Fruit fly (Drosophila melanogaster) whole organism, embryonic: ENCODE data around the gene RpS26.
A peak's percentile ranks its signal among the peaks of the same experiment; 100 is the strongest.

Experiments used
- C15 ChIP-seq: fragments of 200-800 bp; sonication (Bioruptor generic); IDR thresholded peaks from 3 replicates; pipeline ENCODE4 v1.3.6; 2022; ENCODE audit warnings: missing biosample characterization, missing genetic modification characterization
- CG12219 ChIP-seq: fragments of 200-800 bp; sonication (Bioruptor generic); optimal IDR thresholded peaks from 3 replicates; lab custom pipeline; 2018; ENCODE audit warnings: missing biosample characterization, mild to moderate bottlenecking, missing genetic modification characterization
- CG30403 ChIP-seq: fragments of 200-800 bp; sonication (Bioruptor generic); optimal IDR thresholded peaks from 3 replicates; lab custom pipeline; 2016; ENCODE audit warnings: missing biosample characterization, missing genetic modification characterization
- CG8478 ChIP-seq: fragments of >200 bp; optimal IDR thresholded peaks from 2 replicates; lab custom pipeline; 2018
- abd-A ChIP-seq: fragments of 200-800 bp; sonication (Bioruptor generic); optimal IDR thresholded peaks from 3 replicates; lab custom pipeline; 2019; ENCODE audit warnings: missing biosample characterization, mild to moderate bottlenecking, missing genetic modification characterization, moderate library complexity
- chif ChIP-seq, 2 experiments: fragments of 200-800 bp; sonication (Bioruptor generic); optimal IDR thresholded peaks; 3 replicates each; lab custom pipeline; 2016; ENCODE audit warnings: missing biosample characterization in 2 of 2, missing genetic modification characterization in 2 of 2
- eve ChIP-seq, 2 experiments: fragments of >200 bp; optimal IDR thresholded peaks; 2 replicates each; lab custom pipeline; 2017; ENCODE audit warnings: missing biosample characterization in 2 of 2, missing genetic modification characterization in 2 of 2
- gem ChIP-seq: fragments of 200-800 bp; sonication (Bioruptor generic); optimal IDR thresholded peaks from 2 replicates; lab custom pipeline; 2019; ENCODE audit warnings: missing biosample characterization, mild to moderate bottlenecking, missing genetic modification characterization, moderate library complexity
- hth ChIP-seq: fragments of >200 bp; optimal IDR thresholded peaks from 2 replicates; lab custom pipeline; 2017; ENCODE audit warnings: inconsistent platforms

- TF ChIP-seq abd-A (tag; lab: Kevin White, UChicago) = no peak
- TF ChIP-seq CG30403 = no peak
- no peak for TF ChIP-seq CG8478 (lab: Kevin White, UChicago)
- peak in 1 of 2 experiments; percentile 22 for TF ChIP-seq eve (GFP tag; optimal IDR thresholded peaks at IDR 0.05; lab: Kevin White, UChicago)
- TF ChIP-seq gem = no peak
- no peak for TF ChIP-seq C15
- TF ChIP-seq chif (GFP tag; optimal IDR thresholded peaks at IDR 0.05; lab: Kevin White, UChicago) = no peak
- TF ChIP-seq hth = no peak
- no peak for TF ChIP-seq CG12219 (GFP tag; lab: Kevin White, UChicago)
Measured at dm6 chr2L:18485211-18485610, 42.1 kb upstream of the RpS26 start, which contains the start of gene grnd.
